Fruit fly (Drosophila melanogaster) whole organism, embryonic: ENCODE results near the gene CG32708.

Experiments used
- Atf6 ChIP-seq: fragments of 200-800 bp; sonication (Bioruptor generic); IDR thresholded peaks from 2 replicates; pipeline ENCODE4 v1.3.6; 2022; ENCODE audit warnings: missing biosample characterization, missing genetic modification characterization
- CG10543 ChIP-seq: fragments of 200-800 bp; sonication (Bioruptor generic); optimal IDR thresholded peaks from 3 replicates; lab custom pipeline; 2017; ENCODE audit warnings: missing biosample characterization, mild to moderate bottlenecking, missing genetic modification characterization, moderate library complexity
- CG10959 ChIP-seq: fragments of 200-800 bp; sonication (Bioruptor generic); IDR thresholded peaks from 2 replicates; pipeline ENCODE4 v1.3.6; 2022; ENCODE audit warnings: missing biosample characterization, missing genetic modification characterization
- CG13287 ChIP-seq: fragments of 200-800 bp; sonication (Bioruptor generic); IDR thresholded peaks from 2 replicates; pipeline ENCODE4 v1.3.6; 2022; ENCODE audit warnings: missing biosample characterization, missing genetic modification characterization; ENCODE audit not compliant: partially characterized antibody
- CG13624 ChIP-seq: fragments of 200-800 bp; sonication (Bioruptor generic); optimal IDR thresholded peaks from 2 replicates; lab custom pipeline; 2016; ENCODE audit warnings: missing biosample characterization, missing genetic modification characterization
- CG15514 ChIP-seq: fragments of 200-800 bp; sonication (Bioruptor generic); optimal IDR thresholded peaks from 3 replicates; lab custom pipeline; 2017; ENCODE audit warnings: missing biosample characterization, missing genetic modification characterization, mild to moderate bottlenecking, moderate library complexity, missing genetic modification reagents
- CG15696 ChIP-seq: fragments of 200-800 bp; sonication (Bioruptor generic); optimal IDR thresholded peaks from 2 replicates; lab custom pipeline; 2019; ENCODE audit warnings: missing biosample characterization, mild to moderate bottlenecking, missing genetic modification characterization, moderate library complexity
- CG17385 ChIP-seq: fragments of 200-800 bp; sonication (Bioruptor generic); optimal IDR thresholded peaks from 3 replicates; lab custom pipeline; 2018; ENCODE audit warnings: missing biosample characterization, mild to moderate bottlenecking, missing genetic modification characterization
- CG17568 ChIP-seq: fragments of 200-800 bp; sonication (Bioruptor generic); optimal IDR thresholded peaks from 2 replicates; lab custom pipeline; 2018; ENCODE audit warnings: missing biosample characterization, mild to moderate bottlenecking, missing genetic modification characterization, moderate library complexity
- CG17912 ChIP-seq: fragments of 200-800 bp; sonication (Bioruptor generic); optimal IDR thresholded peaks from 2 replicates; lab custom pipeline; 2018; ENCODE audit warnings: missing biosample characterization, mild to moderate bottlenecking, missing genetic modification characterization
- CG30403 ChIP-seq: fragments of 200-800 bp; sonication (Bioruptor generic); optimal IDR thresholded peaks from 3 replicates; lab custom pipeline; 2016; ENCODE audit warnings: missing biosample characterization, missing genetic modification characterization
- CG30431 ChIP-seq: fragments of 200-800 bp; sonication (Bioruptor generic); optimal IDR thresholded peaks from 2 replicates; lab custom pipeline; 2017; ENCODE audit warnings: missing biosample characterization, missing genetic modification characterization
- CG34376 ChIP-seq: fragments of 200-800 bp; sonication (Bioruptor generic); optimal IDR thresholded peaks from 2 replicates; lab custom pipeline; 2018; ENCODE audit warnings: missing biosample characterization, mild to moderate bottlenecking, missing genetic modification characterization
- CG34422 ChIP-seq: fragments of 200-800 bp; sonication (Bioruptor generic); IDR thresholded peaks from 3 replicates; pipeline ENCODE4 v1.3.6; 2022; ENCODE audit warnings: missing biosample characterization, missing genetic modification characterization
- CG4282 ChIP-seq: fragments of 200-800 bp; sonication (Bioruptor generic); optimal IDR thresholded peaks from 2 replicates; lab custom pipeline; 2016; ENCODE audit warnings: missing biosample characterization, missing genetic modification characterization
- CG4424 ChIP-seq: fragments of 200-800 bp; sonication (Bioruptor generic); optimal IDR thresholded peaks from 3 replicates; lab custom pipeline; 2016; ENCODE audit warnings: missing biosample characterization, missing genetic modification characterization
- CG4820 ChIP-seq: fragments of 200-800 bp; sonication (Bioruptor generic); optimal IDR thresholded peaks from 3 replicates; lab custom pipeline; 2016; ENCODE audit warnings: missing biosample characterization, missing genetic modification characterization
- CG6765 ChIP-seq: fragments of 200-800 bp; sonication (Bioruptor generic); optimal IDR thresholded peaks from 3 replicates; lab custom pipeline; 2017; ENCODE audit warnings: missing biosample characterization, mild to moderate bottlenecking, missing genetic modification characterization
- CG7357 ChIP-seq: fragments of 200-800 bp; sonication (Bioruptor generic); IDR thresholded peaks from 3 replicates; pipeline ENCODE4 v1.3.6; 2022; ENCODE audit warnings: missing biosample characterization, missing genetic modification characterization
- CG9609 ChIP-seq: fragments of 200-800 bp; sonication (Bioruptor generic); optimal IDR thresholded peaks from 3 replicates; lab custom pipeline; 2016; ENCODE audit warnings: missing biosample characterization, missing genetic modification characterization
- Dbx ChIP-seq: fragments of 200-800 bp; sonication (Bioruptor generic); IDR thresholded peaks from 3 replicates; pipeline ENCODE4 v1.3.6; 2022; ENCODE audit warnings: missing biosample characterization, missing genetic modification characterization
- Dek ChIP-seq: fragments of 200-800 bp; sonication (Bioruptor generic); optimal IDR thresholded peaks from 3 replicates; lab custom pipeline; 2019; ENCODE audit warnings: missing biosample characterization, mild to moderate bottlenecking, missing genetic modification characterization, moderate library complexity
- Dip3 ChIP-seq: fragments of 200-800 bp; sonication (Bioruptor generic); optimal IDR thresholded peaks from 3 replicates; lab custom pipeline; 2016; ENCODE audit warnings: missing biosample characterization, missing genetic modification characterization
- E2f2 ChIP-seq: fragments of 200-800 bp; sonication (Bioruptor generic); IDR thresholded peaks from 2 replicates; pipeline ENCODE4 v1.3.6; 2022; ENCODE audit warnings: missing biosample characterization, missing genetic modification characterization
- Gsc ChIP-seq: fragments of 200-800 bp; sonication (Bioruptor generic); IDR thresholded peaks from 2 replicates; pipeline ENCODE4 v1.3.6; 2022; ENCODE audit warnings: missing biosample characterization, missing genetic modification characterization
- HHEX ChIP-seq: fragments of 200-800 bp; sonication (Bioruptor generic); optimal IDR thresholded peaks from 3 replicates; lab custom pipeline; 2017; ENCODE audit warnings: missing biosample characterization, mild to moderate bottlenecking, missing genetic modification characterization, missing genetic modification reagents
- HLH3B ChIP-seq: fragments of 200-800 bp; sonication (Bioruptor generic); IDR thresholded peaks from 2 replicates; pipeline ENCODE4 v1.3.6; 2022; ENCODE audit warnings: missing biosample characterization, missing genetic modification characterization
- HLHmδ ChIP-seq: fragments of 200-800 bp; sonication (Bioruptor generic); optimal IDR thresholded peaks from 2 replicates; lab custom pipeline; 2018; ENCODE audit warnings: missing biosample characterization, mild to moderate bottlenecking, missing genetic modification characterization, moderate library complexity
- MESR4 ChIP-seq: fragments of 200-800 bp; sonication (Bioruptor generic); optimal IDR thresholded peaks from 2 replicates; lab custom pipeline; 2018; ENCODE audit warnings: missing biosample characterization, mild to moderate bottlenecking, missing genetic modification characterization, moderate library complexity
- Mad ChIP-seq: fragments of 200-800 bp; sonication (Bioruptor generic); optimal IDR thresholded peaks from 2 replicates; lab custom pipeline; 2016; ENCODE audit warnings: missing biosample characterization, missing genetic modification characterization
- Mrtf ChIP-seq: fragments of 200-800 bp; sonication (Bioruptor generic); IDR thresholded peaks from 3 replicates; pipeline ENCODE4 v1.3.6; 2022; ENCODE audit warnings: missing biosample characterization, missing genetic modification characterization
- Nf-YA ChIP-seq: fragments of 200-800 bp; sonication (Bioruptor generic); IDR thresholded peaks from 2 replicates; pipeline ENCODE4 v1.3.6; 2022; ENCODE audit warnings: missing biosample characterization, missing genetic modification characterization
- Oaz ChIP-seq: fragments of 200-800 bp; sonication (Bioruptor generic); IDR thresholded peaks from 2 replicates; pipeline ENCODE4 v1.3.6; 2022; ENCODE audit warnings: missing biosample characterization, missing genetic modification characterization
- Trl ChIP-seq, 3 experiments: fragments of >200 bp in 2 of 3; fragments of 200-800 bp in 1 of 3; sonication (Bioruptor generic) in 1 of 3; optimal IDR thresholded peaks; 2 replicates in 1 of 3; 3 replicates in 2 of 3; lab custom pipeline; 2016 to 2017; ENCODE audit warnings: missing biosample characterization in 1 of 3, missing genetic modification characterization in 1 of 3
- Vsx1 ChIP-seq: fragments of 200-800 bp; sonication (Bioruptor generic); optimal IDR thresholded peaks from 2 replicates; lab custom pipeline; 2017; ENCODE audit warnings: missing biosample characterization, mild to moderate bottlenecking, missing genetic modification characterization, missing genetic modification reagents
- YL-1 ChIP-seq: fragments of 200-800 bp; sonication (Bioruptor generic); optimal IDR thresholded peaks from 3 replicates; lab custom pipeline; 2017; ENCODE audit warnings: missing biosample characterization, mild to moderate bottlenecking, missing genetic modification characterization
- ab ChIP-seq: fragments of 200-800 bp; sonication (Bioruptor generic); optimal IDR thresholded peaks from 2 replicates; lab custom pipeline; 2016; ENCODE audit warnings: missing biosample characterization, missing genetic modification characterization
- bcd ChIP-seq: fragments of 200-800 bp; sonication (Bioruptor generic); optimal IDR thresholded peaks from 2 replicates; lab custom pipeline; 2017; ENCODE audit warnings: missing biosample characterization, mild to moderate bottlenecking, missing genetic modification characterization
- bigmax ChIP-seq: fragments of 200-800 bp; sonication (Bioruptor generic); optimal IDR thresholded peaks from 2 replicates; lab custom pipeline; 2018; ENCODE audit warnings: missing biosample characterization, mild to moderate bottlenecking, missing genetic modification characterization
- dpn ChIP-seq, 2 experiments: fragments of 200-800 bp; sonication (Bioruptor generic); optimal IDR thresholded peaks; 3 replicates each; lab custom pipeline; 2016; ENCODE audit warnings: missing biosample characterization in 2 of 2, missing genetic modification characterization in 2 of 2
- ham ChIP-seq: fragments of 200-800 bp; sonication (Bioruptor generic); IDR thresholded peaks from 2 replicates; pipeline ENCODE4 v1.3.6; 2022; ENCODE audit warnings: missing biosample characterization, missing genetic modification characterization
- hkb ChIP-seq, 2 experiments: fragments of 200-800 bp in 1 of 2; fragments of >200 bp in 1 of 2; sonication (Bioruptor generic) in 1 of 2; IDR thresholded peaks in 1 of 2; optimal IDR thresholded peaks in 1 of 2; 2 replicates each; pipeline versions ENCODE4 v1.3.6 to Lab custom; 2017 to 2022; ENCODE audit warnings: missing biosample characterization in 1 of 2, missing genetic modification characterization in 1 of 2
- mirr ChIP-seq: fragments of 200-800 bp; sonication (Bioruptor generic); optimal IDR thresholded peaks from 3 replicates; lab custom pipeline; 2018; ENCODE audit warnings: missing biosample characterization, mild to moderate bottlenecking, missing genetic modification characterization
- nom ChIP-seq: fragments of 200-800 bp; sonication (Bioruptor generic); optimal IDR thresholded peaks from 2 replicates; lab custom pipeline; 2017; ENCODE audit warnings: missing biosample characterization, missing genetic modification characterization, mild to moderate bottlenecking, moderate library complexity, missing genetic modification reagents
- onecut ChIP-seq: fragments of 200-800 bp; sonication (Bioruptor generic); IDR thresholded peaks from 2 replicates; pipeline ENCODE4 v1.3.6; 2022; ENCODE audit warnings: missing biosample characterization, missing genetic modification characterization
- pb ChIP-seq: fragments of 200-800 bp; sonication (Bioruptor generic); optimal IDR thresholded peaks from 3 replicates; lab custom pipeline; 2016; ENCODE audit warnings: missing biosample characterization, missing genetic modification characterization
- sens ChIP-seq: fragments of 200-800 bp; sonication (Bioruptor generic); peaks from one replicate; lab custom pipeline; 2016; ENCODE audit warnings: missing biosample characterization, missing genetic modification characterization
- slp2 ChIP-seq: fragments of 200-800 bp; sonication (Bioruptor generic); optimal IDR thresholded peaks from 2 replicates; lab custom pipeline; 2016; ENCODE audit warnings: missing biosample characterization, missing genetic modification characterization
- sna ChIP-seq: fragments of 200-800 bp; sonication (Bioruptor generic); IDR thresholded peaks from 2 replicates; pipeline ENCODE4 v1.3.6; 2022; ENCODE audit warnings: missing biosample characterization, missing genetic modification characterization; ENCODE audit not compliant: partially characterized antibody
- tin ChIP-seq: fragments of 200-800 bp; sonication (Bioruptor generic); optimal IDR thresholded peaks from 3 replicates; lab custom pipeline; 2016; ENCODE audit warnings: missing biosample characterization, missing genetic modification characterization
- wdn ChIP-seq: fragments of 200-800 bp; sonication (Bioruptor generic); IDR thresholded peaks from 2 replicates; pipeline ENCODE4 v1.3.6; 2022; ENCODE audit warnings: missing biosample characterization, missing genetic modification characterization

The CG32708 gene

DNA sequence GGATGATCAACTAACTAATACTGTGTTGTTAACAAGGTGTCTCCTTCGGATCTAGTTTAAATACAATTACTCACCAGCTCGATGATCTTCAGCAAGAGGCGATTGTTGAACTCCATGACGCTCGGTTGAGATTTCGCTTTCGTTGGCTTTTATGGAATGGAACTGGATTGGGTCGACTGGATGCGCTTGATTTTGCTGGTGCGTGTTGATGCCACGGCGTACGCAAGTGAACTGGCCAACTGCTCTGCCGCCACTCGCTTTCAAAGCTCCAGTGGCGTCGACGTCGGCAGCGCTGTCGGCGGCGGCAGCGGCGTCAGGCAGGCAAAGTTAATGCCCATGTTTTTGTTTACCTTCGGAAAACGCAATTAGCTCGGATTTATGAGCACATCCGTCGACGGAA is 7.5 kb upstream of the CG32708 start, which contains the start of gene CG44325 (continued):
- TF ChIP-seq CG17385 (GFP tag; lab: Kevin White, UChicago) (no peak), Nf-YA (GFP tag; lab: Robert Waterston, UW) (no peak), CG15514 (GFP tag; lab: Kevin White, UChicago) (peak; percentile 34), Gsc (no peak), CG4282 (GFP tag; lab: Kevin White, UChicago) (no peak), mirr (GFP tag; lab: Kevin White, UChicago) (peak; percentile 41), HLH3B (no peak), dpn (GFP tag; optimal IDR thresholded peaks at IDR 0.05; lab: Kevin White, UChicago) (no peak), Dek (tag; lab: Kevin White, UChicago) (no peak), bcd (no peak), sna (0 out of 2 replicates have a peak, but pooled peaks have one; percentile 21), ham (GFP tag; lab: Robert Waterston, UW) (no peak), CG10543 (GFP tag; lab: Kevin White, UChicago) (peak; percentile 23), Trl (optimal IDR thresholded peaks at IDR 0.05; lab: Kevin White, UChicago) (no peak), Trl (GFP tag; optimal IDR thresholded peaks at IDR 0.05; lab: Kevin White, UChicago) (no peak), slp2 (no peak), HLHmδ (GFP tag; lab: Kevin White, UChicago) (peak; percentile 59), hkb (optimal IDR thresholded peaks at IDR 0.05; lab: Kevin White, UChicago) (no peak), hkb (GFP tag; IDR thresholded peaks at IDR 0.05; lab: Robert Waterston, UW) (peak; percentile 44; the same call in 1 of the 2 replicates), MESR4 (GFP tag; lab: Kevin White, UChicago) (peak; percentile 32), HHEX (GFP tag; lab: Kevin White, UChicago) (peak; percentile 2), CG17568 (GFP tag; lab: Kevin White, UChicago) (no peak), pb (GFP tag; lab: Kevin White, UChicago) (no peak), tin (no peak), CG30403 (no peak), CG4424 (no peak), CG6765 (GFP tag; lab: Kevin White, UChicago) (peak; percentile 44), Mad (no peak), CG30431 (no peak), ab (GFP tag; lab: Kevin White, UChicago) (no peak), CG34422 (no peak), Dbx (GFP tag; lab: Robert Waterston, UW) (peak; percentile 38; the same call in 1 of the 3 replicates), CG15696 (tag; lab: Kevin White, UChicago) (no peak), CG17912 (no peak), CG9609 (GFP tag; lab: Kevin White, UChicago) (no peak), CG7357 (no peak), CG4820 (GFP tag; lab: Kevin White, UChicago) (no peak), CG10959 (GFP tag; lab: Robert Waterston, UW) (no peak), CG13624 (peak; percentile 29), bigmax (no peak), Dip3 (GFP tag; lab: Kevin White, UChicago) (no peak), CG34376 (peak; percentile 31), YL-1 (GFP tag; lab: Kevin White, UChicago) (no peak), Mrtf (GFP tag; lab: Robert Waterston, UW) (no peak), sens (peak; percentile 63), onecut (GFP tag; lab: Robert Waterston, UW) (no peak), wdn (GFP tag; lab: Robert Waterston, UW) (no peak), nom (GFP tag; lab: Kevin White, UChicago) (peak; percentile 81), CG13287 (GFP tag; lab: Robert Waterston, UW) (peak; percentile 31; the same call in 1 of the 2 replicates), Atf6 (0 out of 2 replicates have a peak, but pooled peaks have one; percentile 27), E2f2 (GFP tag; lab: Robert Waterston, UW) (0 out of 2 replicates have a peak, but pooled peaks have one; percentile 7), Oaz (GFP tag; lab: Robert Waterston, UW) (no peak), Vsx1 (GFP tag; lab: Kevin White, UChicago) (peak; percentile 25)
